Fruit fly (Drosophila melanogaster): ENCODE measurements around the gene Ras85D.

Gene Ras85D

DNA sequence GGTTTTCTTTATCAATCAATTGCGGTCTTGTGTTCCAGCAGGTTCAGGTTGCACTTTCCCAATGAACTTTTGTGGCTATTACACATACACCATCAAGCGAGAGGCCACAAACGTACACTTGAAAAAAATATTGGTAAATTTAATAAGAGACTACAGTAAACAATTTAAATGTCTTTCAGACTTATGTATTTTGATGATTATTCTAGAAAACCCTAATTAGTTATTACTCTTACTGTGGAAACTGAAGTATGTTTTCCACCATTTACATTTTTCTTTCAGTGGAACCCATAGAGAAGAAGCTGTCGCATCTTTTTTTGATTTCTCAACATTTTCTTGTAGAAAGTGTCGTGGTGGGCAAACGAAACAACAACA is 21.2 kb upstream of the Ras85D start (continued):
- no peak for TF ChIP-seq Rel (GFP tag; optimal IDR thresholded peaks at IDR 0.05)
- no peak for TF ChIP-seq Rel (tag; optimal IDR thresholded peaks at IDR 0.05)
- TF ChIP-seq woc (GFP tag; optimal IDR thresholded peaks at IDR 0.05): peak; percentile 66

dm6 chr3R:9533181-9534124 is 20.6 kb upstream of the Ras85D start:
- TF ChIP-seq Myc (optimal IDR thresholded peaks at IDR 0.05) (no peak), h (GFP tag; optimal IDR thresholded peaks at IDR 0.05) (peak; percentile 95), HLH106 (tag; optimal IDR thresholded peaks at IDR 0.05) (peak; percentile 96), woc (GFP tag; optimal IDR thresholded peaks at IDR 0.05) (peak; percentile 97), Hnf4 (GFP tag; optimal IDR thresholded peaks at IDR 0.05) (peak; percentile 85), Abd-B (GFP tag; optimal IDR thresholded peaks at IDR 0.05) (no peak), fru (GFP tag; optimal IDR thresholded peaks at IDR 0.05) (peak; percentile 98), Mio (GFP tag; optimal IDR thresholded peaks at IDR 0.05) (peak; percentile 64), foxo (GFP tag; optimal IDR thresholded peaks at IDR 0.05) (peak; percentile 76 to 98), CrebA (GFP tag; optimal IDR thresholded peaks at IDR 0.05; ENCODE audit: borderline replicate concordance) (peak; percentile 74), usp (GFP tag; optimal IDR thresholded peaks at IDR 0.05) (peak; percentile 18), psq (GFP tag; optimal IDR thresholded peaks at IDR 0.05) (peak; percentile 95), sv (GFP tag; optimal IDR thresholded peaks at IDR 0.05) (peak; percentile 79), rgr (GFP tag; optimal IDR thresholded peaks at IDR 0.05) (peak; percentile 95), Sp1 (GFP tag; optimal IDR thresholded peaks at IDR 0.05) (peak; percentile 98), CG9705 (GFP tag; optimal IDR thresholded peaks at IDR 0.05) (peak; percentile 94), br (GFP tag; optimal IDR thresholded peaks at IDR 0.05) (peak; percentile 97), Rel (GFP tag; optimal IDR thresholded peaks at IDR 0.05) (peak; percentile 69), Rel (tag; optimal IDR thresholded peaks at IDR 0.05) (peak; percentile 74), pan (optimal IDR thresholded peaks at IDR 0.05) (no peak), Hr78 (GFP tag; optimal IDR thresholded peaks at IDR 0.05) (no peak), Dfd (GFP tag; optimal IDR thresholded peaks at IDR 0.05) (no peak), jim (GFP tag; optimal IDR thresholded peaks at IDR 0.05) (no peak), GATAd (GFP tag; optimal IDR thresholded peaks at IDR 0.05) (peak; percentile 54), Jra (GFP tag; optimal IDR thresholded peaks at IDR 0.05) (peak; percentile 96), dsf (GFP tag; optimal IDR thresholded peaks at IDR 0.05; ENCODE audit: borderline replicate concordance) (peak; percentile 74), lola (GFP tag; optimal IDR thresholded peaks at IDR 0.05) (no peak), OdsH (GFP tag; optimal IDR thresholded peaks at IDR 0.05) (peak; percentile 97), dl (GFP tag; optimal IDR thresholded peaks at IDR 0.05; ENCODE audit: insufficient read depth in 1 of 2, partially characterized antibody in 2 of 2) (peak; percentile 89 to 97), sage (GFP tag; optimal IDR thresholded peaks at IDR 0.05) (peak; percentile 47), tai (GFP tag; optimal IDR thresholded peaks at IDR 0.05) (peak; percentile 92), dmrt93B (GFP tag; optimal IDR thresholded peaks at IDR 0.05) (peak; percentile 97), CG32264 (GFP tag; optimal IDR thresholded peaks at IDR 0.05) (peak; percentile 82), Hr83 (GFP tag; optimal IDR thresholded peaks at IDR 0.05; ENCODE audit: poor library complexity, severe bottlenecking) (peak; percentile 65), Dif (GFP tag; optimal IDR thresholded peaks at IDR 0.05; ENCODE audit: partially characterized antibody) (peak; percentile 98), ey (GFP tag; optimal IDR thresholded peaks at IDR 0.05) (peak; percentile 96), N (GFP tag; optimal IDR thresholded peaks at IDR 0.05) (no peak), Vsx2 (GFP tag; optimal IDR thresholded peaks at IDR 0.05; ENCODE audit: partially characterized antibody) (peak; percentile 87), brk (GFP tag; optimal IDR thresholded peaks at IDR 0.05) (peak; percentile 74)

Measured in whole organism, wandering third instar larva.